Worm (Caenorhabditis elegans) whole organism, L1 larva: ENCODE measurements around the gene ist-1.

ENCODE experiments used
- F16B12.6 ChIP-seq: fragments of 150-350 bp; optimal IDR thresholded peaks from 2 replicates; lab custom pipeline; 2014; ENCODE audit warnings: missing biosample characterization, missing genetic modification characterization
- blmp-1 ChIP-seq: fragments of 150-350 bp; optimal IDR thresholded peaks from 2 replicates; lab custom pipeline; 2014; ENCODE audit warnings: missing biosample characterization, missing genetic modification characterization
- dpl-1 ChIP-seq, 3 experiments: fragments of 150-350 bp in 2 of 3; sonication (generic microtip) in 1 of 3; optimal IDR thresholded peaks; 2 replicates each; lab custom pipeline; 2014 to 2017; ENCODE audit warnings: missing biosample characterization in 3 of 3, missing genetic modification characterization in 3 of 3, missing genetic modification reagents in 3 of 3
- dsc-1 ChIP-seq: sonication (generic microtip); optimal IDR thresholded peaks from 2 replicates; lab custom pipeline; 2016; ENCODE audit warnings: mild to moderate bottlenecking, missing genetic modification characterization, missing compliant biosample characterization
- fkh-4 ChIP-seq: sonication (generic microtip); optimal IDR thresholded peaks from 2 replicates; lab custom pipeline; 2016; ENCODE audit warnings: missing compliant biosample characterization, missing genetic modification characterization, borderline replicate concordance
- hlh-17 ChIP-seq: fragments of 200-800 bp; sonication (Bioruptor generic); optimal IDR thresholded peaks from 2 replicates; lab custom pipeline; 2018; ENCODE audit warnings: missing genetic modification characterization, mild to moderate bottlenecking, missing compliant biosample characterization, moderate library complexity, borderline replicate concordance
- hlh-4 ChIP-seq: sonication (generic microtip); optimal IDR thresholded peaks from 2 replicates; lab custom pipeline; 2016; ENCODE audit warnings: mild to moderate bottlenecking, missing genetic modification characterization, missing compliant biosample characterization
- jun-1 ChIP-seq: fragments of 150-350 bp; optimal IDR thresholded peaks from 2 replicates; lab custom pipeline; 2014; ENCODE audit warnings: missing biosample characterization, missing genetic modification reagents, missing genetic modification characterization
- lin-15B ChIP-seq: fragments of 150-350 bp; sonication (generic microtip); optimal IDR thresholded peaks from 3 replicates; lab custom pipeline; 2014; ENCODE audit warnings: missing biosample characterization, missing genetic modification characterization
- nhr-77 ChIP-seq: fragments of 150-350 bp; optimal IDR thresholded peaks from 2 replicates; lab custom pipeline; 2014; ENCODE audit warnings: missing biosample characterization, missing genetic modification characterization
- skn-1 ChIP-seq: fragments of 150-350 bp; optimal IDR thresholded peaks from 2 replicates; lab custom pipeline; 2014; ENCODE audit warnings: missing biosample characterization, missing genetic modification characterization
- snpc-4 ChIP-seq: fragments of 150-350 bp; optimal IDR thresholded peaks from 2 replicates; lab custom pipeline; 2014; ENCODE audit warnings: missing biosample characterization, missing genetic modification characterization
- snu-23 ChIP-seq: sonication (generic microtip); optimal IDR thresholded peaks from 2 replicates; lab custom pipeline; 2016; ENCODE audit warnings: missing genetic modification characterization, missing compliant biosample characterization

- no peak for TF ChIP-seq jun-1 (tag; lab: Kevin White, UChicago)
- no peak for TF ChIP-seq blmp-1 (tag; lab: Kevin White, UChicago)
- TF ChIP-seq skn-1 = no peak
- TF ChIP-seq hlh-17 (GFP tag; lab: Kevin White, UChicago) = no peak
- no peak for TF ChIP-seq dpl-1 (GFP tag; optimal IDR thresholded peaks at IDR 0.05; lab: Kevin White, UChicago)
- no peak for TF ChIP-seq fkh-4 (tag; lab: Kevin White, UChicago)
- TF ChIP-seq dsc-1 (tag; lab: Kevin White, UChicago) = no peak
- no peak for TF ChIP-seq lin-15B
- no peak for TF ChIP-seq snu-23 (GFP tag; lab: Kevin White, UChicago)
- TF ChIP-seq hlh-4 (tag; lab: Kevin White, UChicago) = no peak
- TF ChIP-seq snpc-4 (tag; lab: Kevin White, UChicago) = no peak
- TF ChIP-seq F16B12.6 (tag; lab: Kevin White, UChicago) = no peak
- no peak for TF ChIP-seq nhr-77 (tag; lab: Kevin White, UChicago)
Measured at ce11 chrX:7106103-7106502, 20.3 kb upstream of the ist-1 start, which contains the start of gene C36B7.2.
